Worm (Caenorhabditis elegans): ENCODE results near the gene B0228.7.

- TF ChIP-seq hlh-8 (tag; optimal IDR thresholded peaks at IDR 0.05), result no peak
- TF ChIP-seq unc-86 (tag; optimal IDR thresholded peaks at IDR 0.05), result no peak
- TF ChIP-seq unc-3 (GFP tag; conservative IDR thresholded peaks at IDR 0.05), result no peak
- no peak for TF ChIP-seq unc-3 (tag; optimal IDR thresholded peaks at IDR 0.05)
- TF ChIP-seq fax-1 (tag; optimal IDR thresholded peaks at IDR 0.05), result no peak
These were observed 19.4 kb upstream of the B0228.7 start for ce11 chrII:7778273-7778672.

Data from whole organism, late embryonic.